Worm (Caenorhabditis elegans): Measurements from ENCODE around the gene R05H11.2.

Gene R05H11.2

DNA sequence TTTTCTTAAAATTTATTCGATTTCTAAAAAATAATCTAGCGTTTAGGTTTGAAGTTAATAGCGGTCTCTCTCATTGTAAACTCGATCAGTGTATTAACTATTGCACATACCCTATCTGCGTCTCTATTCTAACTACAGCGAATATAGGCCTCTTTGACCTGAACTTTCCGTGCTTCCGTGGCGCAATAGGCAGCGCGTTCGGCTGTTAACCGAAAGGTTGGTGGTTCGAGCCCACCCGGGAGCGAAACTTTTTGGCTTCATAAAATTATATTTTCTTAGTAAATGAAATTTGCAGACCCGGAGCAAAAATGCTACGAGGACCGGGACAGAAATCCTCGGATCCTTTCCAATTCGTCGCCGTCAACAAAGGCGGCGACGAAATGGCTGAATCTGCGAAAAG is 7.3 kb downstream of the R05H11.2 start:
- TF ChIP-seq nhr-85 (tag) = peak; percentile 58
- TF ChIP-seq elt-2 (tag; optimal IDR thresholded peaks at IDR 0.05) = peak; percentile 24
- TF ChIP-seq nhr-90 (tag; optimal IDR thresholded peaks at IDR 0.05; ENCODE audit: poor library complexity) = peak; percentile 69
- no peak for TF ChIP-seq egl-13 (tag; optimal IDR thresholded peaks at IDR 0.05)
- no peak for TF ChIP-seq nhr-237 (tag; optimal IDR thresholded peaks at IDR 0.05)
- no peak for TF ChIP-seq fkh-8 (tag; optimal IDR thresholded peaks at IDR 0.05)
- TF ChIP-seq nhr-19 (GFP tag; conservative IDR thresholded peaks at IDR 0.05) = peak; percentile 59
- no peak for TF ChIP-seq ces-1 (GFP tag; optimal IDR thresholded peaks at IDR 0.05)
- peak; percentile 6 for TF ChIP-seq swsn-7 (tag; optimal IDR thresholded peaks at IDR 0.05)
- TF ChIP-seq hlh-17 (GFP tag; optimal IDR thresholded peaks at IDR 0.05; ENCODE audit: borderline replicate concordance) = no peak
- TF ChIP-seq ceh-88 (GFP tag; IDR thresholded peaks at IDR 0.05) = no peak
- TF ChIP-seq lin-13 (GFP tag; optimal IDR thresholded peaks at IDR 0.05) = no peak
- TF ChIP-seq lin-35 (GFP tag; optimal IDR thresholded peaks at IDR 0.05) = peak; percentile 6 to 63
- no peak for TF ChIP-seq unc-62 (GFP tag; optimal IDR thresholded peaks at IDR 0.05)
- peak; percentile 56 for TF ChIP-seq snu-23 (GFP tag; optimal IDR thresholded peaks at IDR 0.05)
- no peak for TF ChIP-seq hlh-4 (tag; optimal IDR thresholded peaks at IDR 0.05)
- peak in 1 of 3 experiments; percentile 19 for TF ChIP-seq dpl-1 (GFP tag; optimal IDR thresholded peaks at IDR 0.05)
- TF ChIP-seq blmp-1 (tag; optimal IDR thresholded peaks at IDR 0.05) = peak; percentile 6
- TF ChIP-seq efl-1 (optimal IDR thresholded peaks at IDR 0.05) = peak; percentile 25 to 34
- TF ChIP-seq efl-1 (GFP tag; optimal IDR thresholded peaks at IDR 0.05 in 1 of 2) = peak; percentile 14 to 85
- no peak for TF ChIP-seq ceh-82 (tag; optimal IDR thresholded peaks at IDR 0.05)
- TF ChIP-seq nhr-84 (tag; optimal IDR thresholded peaks at IDR 0.05) = no peak
- peak; percentile 18 for TF ChIP-seq skn-1 (tag; optimal IDR thresholded peaks at IDR 0.05)
- TF ChIP-seq nhr-71 (tag; optimal IDR thresholded peaks at IDR 0.05) = peak; percentile 50
- TF ChIP-seq lsy-2 (tag; optimal IDR thresholded peaks at IDR 0.05) = peak in 1 of 2 experiments; percentile 58
- TF ChIP-seq fos-1 (tag; optimal IDR thresholded peaks at IDR 0.05) = no peak
- no peak for TF ChIP-seq ceh-90 (tag; optimal IDR thresholded peaks at IDR 0.05)
- peak; percentile 46 for TF ChIP-seq rnt-1 (tag; optimal IDR thresholded peaks at IDR 0.05)
- no peak for TF ChIP-seq snpc-4 (tag; optimal IDR thresholded peaks at IDR 0.05)
- peak; percentile 28 for TF ChIP-seq C16A3.4 (tag; optimal IDR thresholded peaks at IDR 0.05)
- TF ChIP-seq unc-130 (tag; optimal IDR thresholded peaks at IDR 0.05) = peak; percentile 12
- peak; percentile 49 for TF ChIP-seq nhr-20 (tag; optimal IDR thresholded peaks at IDR 0.05)
- TF ChIP-seq irx-1 (tag; optimal IDR thresholded peaks at IDR 0.05) = no peak
- TF ChIP-seq mdl-1 (tag; optimal IDR thresholded peaks at IDR 0.05) = peak in 1 of 2 experiments; percentile 34
- TF ChIP-seq tbx-2 (tag; optimal IDR thresholded peaks at IDR 0.05) = peak; percentile 1
- TF ChIP-seq mep-1 (tag; optimal IDR thresholded peaks at IDR 0.05) = peak; percentile 46
- TF ChIP-seq elt-3 (tag; optimal IDR thresholded peaks at IDR 0.05) = peak in 1 of 6 experiments; percentile 6
- peak; percentile 51 for TF ChIP-seq nhr-47 (tag; optimal IDR thresholded peaks at IDR 0.05)

- TF ChIP-seq alr-1 (tag; optimal IDR thresholded peaks at IDR 0.05; ENCODE audit: borderline replicate concordance) (no peak), nhr-85 (tag) (peak; percentile 16), F16B12.6 (tag; optimal IDR thresholded peaks at IDR 0.05) (no peak), ztf-11 (tag; optimal IDR thresholded peaks at IDR 0.05) (no peak), lin-14 (GFP tag; optimal IDR thresholded peaks at IDR 0.05) (no peak), efl-1 (optimal IDR thresholded peaks at IDR 0.05) (no peak), efl-1 (GFP tag; optimal IDR thresholded peaks at IDR 0.05 in 1 of 2) (peak in 1 of 2 experiments; percentile 83), fkh-4 (tag; optimal IDR thresholded peaks at IDR 0.05; ENCODE audit: borderline replicate concordance) (no peak)
Measured at ce11 chrIII:6816930-6817329, 18.8 kb downstream of the R05H11.2 start, which contains the start of gene F28F5.4. TSS of gene F28F5.4 (minus strand) at chrIII:6817033.

Data from whole organism, L1 larva.